Worm (Caenorhabditis elegans): ENCODE data around the gene F21D9.8.

DNA sequence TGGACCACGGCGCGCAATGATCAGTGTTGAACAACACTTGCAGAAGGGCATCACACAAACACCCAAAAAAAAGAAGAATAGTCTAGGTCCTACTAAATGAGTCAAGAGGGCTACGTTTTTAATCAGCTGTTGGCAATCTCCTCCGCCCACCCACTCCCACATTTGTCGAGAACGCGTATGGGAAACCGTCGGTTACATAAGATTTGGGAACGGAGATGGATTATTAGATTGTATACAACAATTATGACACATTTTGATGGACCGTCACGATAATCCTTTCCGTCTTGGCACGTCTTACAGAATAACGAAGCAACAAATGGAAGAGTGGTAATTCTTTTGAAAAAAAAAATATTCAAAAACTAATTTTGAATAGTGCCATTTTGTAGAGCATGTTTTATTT is 6.1 kb upstream of the F21D9.8 start:
- TF ChIP-seq him-1 (tag; optimal IDR thresholded peaks at IDR 0.05) (no peak), W03F9.2 (tag; optimal IDR thresholded peaks at IDR 0.05) (no peak)
